Worm (Caenorhabditis elegans) whole organism, late embryonic: Measurements from ENCODE around the gene F35F10.1.

Experiments used
- ama-1 ChIP-seq: fragments of 150-350 bp; optimal IDR thresholded peaks from 2 replicates; lab custom pipeline; 2014
- ceh-31 ChIP-seq: sonication (generic microtip); optimal IDR thresholded peaks from 2 replicates; lab custom pipeline; 2016; ENCODE audit warnings: missing genetic modification characterization, missing compliant biosample characterization
- ceh-9 ChIP-seq: sonication (generic microtip); optimal IDR thresholded peaks from 2 replicates; lab custom pipeline; 2016; ENCODE audit warnings: mild to moderate bottlenecking, missing genetic modification characterization, inconsistent platforms, missing compliant biosample characterization
- ets-4 ChIP-seq: sonication (generic microtip); optimal IDR thresholded peaks from 2 replicates; lab custom pipeline; 2016; ENCODE audit warnings: missing genetic modification characterization, missing compliant biosample characterization
- fkh-10 ChIP-seq: fragments of 150-350 bp; optimal IDR thresholded peaks from 2 replicates; lab custom pipeline; 2014; ENCODE audit warnings: missing biosample characterization, missing genetic modification reagents, missing genetic modification characterization
- lin-11 ChIP-seq: fragments of 200-800 bp; sonication (Bioruptor generic); optimal IDR thresholded peaks from 2 replicates; lab custom pipeline; 2018; ENCODE audit warnings: mild to moderate bottlenecking, missing genetic modification characterization, missing compliant biosample characterization
- unc-55 ChIP-seq: sonication (generic microtip); optimal IDR thresholded peaks from 2 replicates; lab custom pipeline; 2017; ENCODE audit warnings: missing biosample characterization, missing genetic modification reagents, missing genetic modification characterization

DNA sequence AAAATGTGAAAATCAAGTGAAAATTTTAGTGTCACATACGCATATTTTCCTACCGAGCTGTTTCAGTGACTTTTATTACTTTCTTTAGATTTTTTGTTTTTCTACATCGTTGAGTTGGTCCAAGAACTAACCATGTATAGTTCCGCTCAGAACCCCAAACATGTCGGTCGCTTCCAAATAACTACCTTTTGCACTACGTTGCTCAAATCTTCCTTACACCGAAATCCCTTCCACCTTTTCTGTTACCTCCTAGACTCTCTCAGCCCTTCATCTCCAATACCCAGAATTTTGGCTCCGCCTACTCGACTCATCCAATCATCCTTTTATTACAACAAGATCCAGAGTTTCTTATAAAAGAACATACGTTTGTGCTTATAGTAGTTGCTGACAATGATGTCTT, 31.5 kb upstream of the F35F10.1 start, which contains the start of gene F35F10.5:
- TF ChIP-seq lin-11 (tag; lab: Kevin White, UChicago) (no peak), ceh-31 (tag; lab: Kevin White, UChicago) (no peak), ceh-9 (no peak), ama-1 (lab: Kevin White, UChicago) (no peak), fkh-10 (GFP tag; lab: Kevin White, UChicago) (no peak), unc-55 (GFP tag; lab: Kevin White, UChicago) (no peak), ets-4 (tag; lab: Kevin White, UChicago) (no peak)
